Worm (Caenorhabditis elegans) whole organism, L4 larva: ENCODE data around the gene upp-1.

ENCODE experiments used
- D1046.2 ChIP-seq: fragments of 200-800 bp; sonication (Bioruptor generic); IDR thresholded peaks from 2 replicates; pipeline ENCODE4 v1.3.6; 2022; ENCODE audit warnings: missing genetic modification characterization, missing compliant biosample characterization
- F10B5.3 ChIP-seq: sonication (generic microtip); optimal IDR thresholded peaks from 2 replicates; lab custom pipeline; 2016; ENCODE audit warnings: mild to moderate bottlenecking, missing genetic modification characterization, missing compliant biosample characterization
- F26F4.8 ChIP-seq: fragments of 200-800 bp; sonication (Bioruptor generic); conservative IDR thresholded peaks from 2 replicates; pipeline ENCODE4 v1.3.6; 2022; ENCODE audit warnings: missing genetic modification characterization, missing compliant biosample characterization
- F37D6.2 ChIP-seq: sonication (generic microtip); optimal IDR thresholded peaks from 2 replicates; lab custom pipeline; 2016; ENCODE audit warnings: mild to moderate bottlenecking, missing genetic modification characterization, missing compliant biosample characterization
- F49E8.2 ChIP-seq: sonication (generic microtip); optimal IDR thresholded peaks from 2 replicates; lab custom pipeline; 2016; ENCODE audit warnings: missing compliant biosample characterization, mild to moderate bottlenecking, missing genetic modification characterization, borderline replicate concordance
- R02D3.7 ChIP-seq: fragments of 150-350 bp; sonication (generic microtip); optimal IDR thresholded peaks from 3 replicates; lab custom pipeline; 2014; ENCODE audit warnings: missing biosample characterization, missing genetic modification characterization
- T26A8.4 ChIP-seq: fragments of 200-800 bp; sonication (Bioruptor generic); IDR thresholded peaks from 2 replicates; pipeline ENCODE4 v1.3.6; 2022; ENCODE audit warnings: missing genetic modification characterization, missing compliant biosample characterization
- Y48G9A.11 ChIP-seq: fragments of 200-800 bp; sonication (Bioruptor generic); IDR thresholded peaks from 2 replicates; pipeline ENCODE4 v1.3.6; 2022; ENCODE audit warnings: missing genetic modification reagents, missing genetic modification characterization, missing compliant biosample characterization
- aha-1 ChIP-seq: fragments of 150-350 bp; peaks from one replicate; lab custom pipeline; 2014; ENCODE audit warnings: missing biosample characterization, missing genetic modification characterization
- ctbp-1 ChIP-seq: fragments of 200-800 bp; sonication (Bioruptor generic); IDR thresholded peaks from 2 replicates; pipeline ENCODE4 v1.3.6; 2022; ENCODE audit warnings: missing genetic modification reagents, missing genetic modification characterization, missing compliant biosample characterization
- duxl-1 ChIP-seq: sonication (generic microtip); optimal IDR thresholded peaks from 2 replicates; lab custom pipeline; 2016; ENCODE audit warnings: mild to moderate bottlenecking, missing genetic modification characterization, moderate library complexity, missing compliant biosample characterization; ENCODE audit not compliant: poor library complexity
- dve-1 ChIP-seq: sonication (generic microtip); optimal IDR thresholded peaks from 2 replicates; lab custom pipeline; 2017; ENCODE audit warnings: antibody characterized with exemption, mild to moderate bottlenecking, missing genetic modification characterization, missing compliant biosample characterization; ENCODE audit not compliant: insufficient read depth
- egl-43 ChIP-seq: fragments of 200-800 bp; sonication (Bioruptor generic); IDR thresholded peaks from 2 replicates; pipeline ENCODE4 v1.3.6; 2022; ENCODE audit warnings: missing genetic modification reagents, missing genetic modification characterization, missing compliant biosample characterization
- hif-1 ChIP-seq, 2 experiments: sonication (generic microtip); optimal IDR thresholded peaks; 2 replicates each; lab custom pipeline; 2016 to 2017; ENCODE audit warnings: missing compliant biosample characterization in 2 of 2, missing genetic modification characterization in 2 of 2, missing genetic modification reagents in 2 of 2, missing genotype in 2 of 2, mild to moderate bottlenecking in 1 of 2
- hlh-11 ChIP-seq: fragments of 200-800 bp; sonication (Bioruptor generic); optimal IDR thresholded peaks from 2 replicates; lab custom pipeline; 2018; ENCODE audit warnings: mild to moderate bottlenecking, missing genetic modification characterization, missing compliant biosample characterization
- hlh-30 ChIP-seq: sonication (generic microtip); optimal IDR thresholded peaks from 2 replicates; lab custom pipeline; 2017; ENCODE audit warnings: antibody characterized with exemption, mild to moderate bottlenecking, missing genetic modification characterization, missing compliant biosample characterization; ENCODE audit not compliant: insufficient read depth
- hmg-1.1 ChIP-seq: fragments of 200-800 bp; sonication (Bioruptor generic); IDR thresholded peaks from 2 replicates; pipeline ENCODE4 v1.3.6; 2022; ENCODE audit warnings: missing genetic modification reagents, missing genetic modification characterization, missing compliant biosample characterization
- jun-1 ChIP-seq: fragments of 150-350 bp; optimal IDR thresholded peaks from 2 replicates; lab custom pipeline; 2014; ENCODE audit warnings: missing biosample characterization, missing genetic modification reagents, missing genetic modification characterization
- mdl-1 ChIP-seq, 2 experiments: fragments of 150-350 bp in 1 of 2; sonication (generic microtip) in 1 of 2; optimal IDR thresholded peaks; 2 replicates each; lab custom pipeline; 2014 to 2017; ENCODE audit warnings: missing biosample characterization in 2 of 2, missing genetic modification characterization in 2 of 2
- mxl-2 ChIP-seq: fragments of 200-800 bp; sonication (Bioruptor generic); conservative IDR thresholded peaks from 2 replicates; pipeline ENCODE4 v1.3.6; 2022; ENCODE audit warnings: missing genetic modification reagents, missing genetic modification characterization, missing compliant biosample characterization
- mxl-3 ChIP-seq: fragments of 200-800 bp; sonication (Bioruptor generic); optimal IDR thresholded peaks from 2 replicates; lab custom pipeline; 2018; ENCODE audit warnings: mild to moderate bottlenecking, missing genetic modification characterization, missing compliant biosample characterization
- nhr-25 ChIP-seq: sonication (generic microtip); optimal IDR thresholded peaks from 2 replicates; lab custom pipeline; 2017; ENCODE audit warnings: missing genetic modification characterization, mild to moderate bottlenecking, missing compliant biosample characterization, antibody characterized with exemption, moderate library complexity, borderline replicate concordance; ENCODE audit not compliant: insufficient read depth
- nhr-28 ChIP-seq: fragments of 150-350 bp; optimal IDR thresholded peaks from 2 replicates; lab custom pipeline; 2014; ENCODE audit warnings: missing biosample characterization, missing genetic modification characterization
- nhr-42 ChIP-seq: fragments of 200-800 bp; sonication (Bioruptor generic); IDR thresholded peaks from 2 replicates; pipeline ENCODE4 v1.3.6; 2022; ENCODE audit warnings: missing genetic modification characterization, missing compliant biosample characterization
- pha-4 ChIP-seq, 2 experiments: fragments of 150-350 bp in 1 of 2; fragments of 200-800 bp in 1 of 2; sonication (Bioruptor generic) in 1 of 2; IDR thresholded peaks in 1 of 2; optimal IDR thresholded peaks in 1 of 2; 2 replicates each; pipeline versions ENCODE4 v1.3.6 to Lab custom; 2014 to 2022; ENCODE audit warnings: missing genetic modification characterization in 2 of 2, missing genetic modification reagents in 2 of 2, missing biosample characterization in 1 of 2, missing compliant biosample characterization in 1 of 2
- spr-1 ChIP-seq: sonication (generic microtip); optimal IDR thresholded peaks from 2 replicates; lab custom pipeline; 2016; ENCODE audit warnings: mild to moderate bottlenecking, missing genetic modification characterization, missing compliant biosample characterization
- tra-1 ChIP-seq: fragments of 200-800 bp; sonication (Bioruptor generic); IDR thresholded peaks from 2 replicates; pipeline ENCODE4 v1.3.6; 2022; ENCODE audit warnings: missing genetic modification reagents, missing genetic modification characterization, missing compliant biosample characterization
- unc-62 ChIP-seq, 3 experiments: fragments of 150-350 bp in 1 of 3; sonication (generic microtip); optimal IDR thresholded peaks in 2 of 3; peaks in 1 of 3; 1 replicate in 1 of 3; 2 replicates in 2 of 3; lab custom pipeline; 2014 to 2017; ENCODE audit warnings: missing biosample characterization in 3 of 3, missing genetic modification characterization in 3 of 3, missing genetic modification reagents in 3 of 3, missing genotype in 1 of 3
- zag-1 ChIP-seq: fragments of 150-350 bp; optimal IDR thresholded peaks from 2 replicates; lab custom pipeline; 2014; ENCODE audit warnings: missing biosample characterization, missing genetic modification characterization
- zip-2 ChIP-seq: fragments of 150-350 bp; optimal IDR thresholded peaks from 2 replicates; lab custom pipeline; 2014; ENCODE audit warnings: missing biosample characterization, missing genetic modification characterization

The upp-1 gene

ce11 chrIII:7642015-7642414, 886 bp downstream of the upp-1 start (continued):
- TF ChIP-seq egl-43, result peak; percentile 76
- peak in 1 of 2 experiments; percentile 92 for TF ChIP-seq mdl-1 (tag; optimal IDR thresholded peaks at IDR 0.05; lab: Kevin White, UChicago)
- 0 out of 2 replicates have a peak, but pooled peaks have one; percentile 61 for TF ChIP-seq nhr-42 (GFP tag; lab: Robert Waterston, UW)
- TF ChIP-seq spr-1, result no peak
- peak; percentile 53 for TF ChIP-seq T26A8.4 (GFP tag; lab: Robert Waterston, UW)
- TF ChIP-seq hmg-1.1 (GFP tag; lab: Robert Waterston, UW), result peak; percentile 65
- TF ChIP-seq F26F4.8 (GFP tag; lab: Robert Waterston, UW), result 0 out of 2 replicates have a peak, but pooled peaks have one; percentile 11
- peak; percentile 82 for TF ChIP-seq Y48G9A.11
- TF ChIP-seq duxl-1 (tag; lab: Kevin White, UChicago), result peak; percentile 46
- TF ChIP-seq tra-1, result peak; percentile 67
- TF ChIP-seq mxl-3 (GFP tag; lab: Kevin White, UChicago), result peak; percentile 74
- TF ChIP-seq mxl-2 (GFP tag; lab: Robert Waterston, UW), result no peak
- TF ChIP-seq F49E8.2, result peak; percentile 37
- TF ChIP-seq, all 104 proteins: peak for 44

ce11 chrIII:7641337-7641736, 1.6 kb downstream of the upp-1 start:
- TF ChIP-seq dve-1 (tag; lab: Kevin White, UChicago), result no peak
- TF ChIP-seq unc-62 (GFP tag; optimal IDR thresholded peaks at IDR 0.05 in 1 of 2; lab: Kevin White, UChicago), result peak in 1 of 2 experiments; percentile 91
- no peak for TF ChIP-seq unc-62 (tag; optimal IDR thresholded peaks at IDR 0.05; lab: Kevin White, UChicago)

ce11 chrIII:7625086-7625485, 17.8 kb downstream of the upp-1 start, which contains the start of gene fbn-1:
fbn-1 (plus strand) TSS chrIII:7625386.
- TF ChIP-seq zag-1 (tag; lab: Kevin White, UChicago), result no peak

ce11 chrIII:7622922-7623321, 20.0 kb downstream of the upp-1 start:
- TF ChIP-seq hif-1 (tag; optimal IDR thresholded peaks at IDR 0.05; lab: Kevin White, UChicago), result no peak
- peak; percentile 90 for TF ChIP-seq nhr-25 (tag; lab: Kevin White, UChicago)
- TF ChIP-seq nhr-28 (tag; lab: Kevin White, UChicago), result peak; percentile 2

- TF ChIP-seq hmg-1.1 (GFP tag; lab: Robert Waterston, UW) (no peak), aha-1 (tag; lab: Kevin White, UChicago) (peak; percentile 4)
These were observed 21.5 kb downstream of the upp-1 start for ce11 chrIII:7621355-7621754.

ce11 chrIII:7619846-7620245, 23.1 kb downstream of the upp-1 start:
- TF ChIP-seq mxl-2 (GFP tag; lab: Robert Waterston, UW) (no peak), unc-62 (GFP tag; optimal IDR thresholded peaks at IDR 0.05 in 1 of 2; lab: Kevin White, UChicago) (peak in 1 of 2 experiments; percentile 92), unc-62 (tag; optimal IDR thresholded peaks at IDR 0.05; lab: Kevin White, UChicago) (no peak), zip-2 (tag; lab: Kevin White, UChicago) (no peak), hlh-11 (tag; lab: Kevin White, UChicago) (no peak), jun-1 (tag; lab: Kevin White, UChicago) (no peak), F10B5.3 (tag; lab: Kevin White, UChicago) (no peak), aha-1 (tag; lab: Kevin White, UChicago) (no peak)

ce11 chrIII:7618294-7618693, 24.6 kb downstream of the upp-1 start:
- TF ChIP-seq ctbp-1 (GFP tag; lab: Robert Waterston, UW) (no peak), hlh-11 (tag; lab: Kevin White, UChicago) (peak; percentile 15), F37D6.2 (tag; lab: Kevin White, UChicago) (no peak), nhr-28 (tag; lab: Kevin White, UChicago) (peak; percentile 35), aha-1 (tag; lab: Kevin White, UChicago) (peak; percentile 87), R02D3.7 (no peak), D1046.2 (GFP tag; lab: Robert Waterston, UW) (no peak), pha-4 (GFP tag; IDR thresholded peaks at IDR 0.05; lab: Robert Waterston, UW) (no peak), pha-4 (tag; optimal IDR thresholded peaks at IDR 0.05; lab: Kevin White, UChicago) (no peak), hlh-30 (tag; lab: Kevin White, UChicago) (peak; percentile 56)
- TF ChIP-seq, all 104 proteins: peak for 4
